Worm (Caenorhabditis elegans) whole organism, late embryonic: ENCODE results near the gene sdf-9.
A peak's percentile ranks its signal among the peaks of the same experiment; 100 is the strongest.

Experiments
- C08G9.2 ChIP-seq: sonication (generic microtip); optimal IDR thresholded peaks from 2 replicates; lab custom pipeline; 2016; ENCODE audit warnings: mild to moderate bottlenecking, missing genetic modification characterization, moderate library complexity, missing compliant biosample characterization
- F13H6.1 ChIP-seq: sonication (generic microtip); optimal IDR thresholded peaks from 2 replicates; lab custom pipeline; 2016; ENCODE audit warnings: missing genetic modification characterization, missing compliant biosample characterization
- K02D7.2 ChIP-seq: sonication (generic microtip); optimal IDR thresholded peaks from 2 replicates; lab custom pipeline; 2017; ENCODE audit warnings: mild to moderate bottlenecking, missing genetic modification characterization, missing compliant biosample characterization
- K09A11.1 ChIP-seq: sonication (generic microtip); optimal IDR thresholded peaks from 2 replicates; lab custom pipeline; 2017; ENCODE audit warnings: antibody characterized with exemption, mild to moderate bottlenecking, missing genetic modification characterization, missing compliant biosample characterization; ENCODE audit not compliant: insufficient read depth
- T23F11.4 ChIP-seq: fragments of 200-800 bp; sonication (Bioruptor generic); optimal IDR thresholded peaks from 2 replicates; lab custom pipeline; 2018; ENCODE audit warnings: mild to moderate bottlenecking, missing genetic modification characterization, missing compliant biosample characterization
- ahr-1 ChIP-seq: sonication (generic microtip); optimal IDR thresholded peaks from 2 replicates; lab custom pipeline; 2016; ENCODE audit warnings: missing genetic modification characterization, missing compliant biosample characterization
- ama-1 ChIP-seq: fragments of 150-350 bp; optimal IDR thresholded peaks from 2 replicates; lab custom pipeline; 2014
- ceh-18 ChIP-seq: sonication (generic microtip); optimal IDR thresholded peaks from 2 replicates; lab custom pipeline; 2016; ENCODE audit warnings: missing genetic modification characterization, missing compliant biosample characterization
- ceh-19 ChIP-seq: fragments of 200-800 bp; sonication (Bioruptor generic); optimal IDR thresholded peaks from 2 replicates; lab custom pipeline; 2018; ENCODE audit warnings: mild to moderate bottlenecking, missing genetic modification characterization, missing compliant biosample characterization
- ceh-22 ChIP-seq: sonication (generic microtip); optimal IDR thresholded peaks from 2 replicates; lab custom pipeline; 2017; ENCODE audit warnings: missing biosample characterization, missing genetic modification characterization
- ceh-24 ChIP-seq: sonication (generic microtip); optimal IDR thresholded peaks from 2 replicates; lab custom pipeline; 2016; ENCODE audit warnings: mild to moderate bottlenecking, missing genetic modification characterization, missing compliant biosample characterization
- ceh-30 ChIP-seq: fragments of 150-350 bp; optimal IDR thresholded peaks from 2 replicates; lab custom pipeline; 2014; ENCODE audit warnings: missing biosample characterization, missing genetic modification characterization
- ceh-31 ChIP-seq: sonication (generic microtip); optimal IDR thresholded peaks from 2 replicates; lab custom pipeline; 2016; ENCODE audit warnings: missing genetic modification characterization, missing compliant biosample characterization
- ceh-34 ChIP-seq: sonication (generic microtip); optimal IDR thresholded peaks from 2 replicates; lab custom pipeline; 2016; ENCODE audit warnings: mild to moderate bottlenecking, missing genetic modification characterization, missing compliant biosample characterization
- ceh-9 ChIP-seq: sonication (generic microtip); optimal IDR thresholded peaks from 2 replicates; lab custom pipeline; 2016; ENCODE audit warnings: mild to moderate bottlenecking, missing genetic modification characterization, inconsistent platforms, missing compliant biosample characterization
- dmd-4 ChIP-seq: sonication (generic microtip); optimal IDR thresholded peaks from 2 replicates; lab custom pipeline; 2016; ENCODE audit warnings: borderline replicate concordance, missing genetic modification characterization, missing compliant biosample characterization
- dve-1 ChIP-seq: sonication (generic microtip); optimal IDR thresholded peaks from 2 replicates; lab custom pipeline; 2017; ENCODE audit warnings: antibody characterized with exemption, mild to moderate bottlenecking, missing genetic modification characterization, missing compliant biosample characterization
- elt-2 ChIP-seq: sonication (generic microtip); optimal IDR thresholded peaks from 2 replicates; lab custom pipeline; 2016; ENCODE audit warnings: missing genetic modification reagents, missing genetic modification characterization, missing compliant biosample characterization
- ets-4 ChIP-seq: sonication (generic microtip); optimal IDR thresholded peaks from 2 replicates; lab custom pipeline; 2016; ENCODE audit warnings: missing genetic modification characterization, missing compliant biosample characterization
- eyg-1 ChIP-seq: sonication (generic microtip); optimal IDR thresholded peaks from 2 replicates; lab custom pipeline; 2016; ENCODE audit warnings: missing genotype, missing genetic modification characterization, missing compliant biosample characterization
- fax-1 ChIP-seq: sonication (generic microtip); optimal IDR thresholded peaks from 2 replicates; lab custom pipeline; 2016; ENCODE audit warnings: missing genotype, missing genetic modification characterization, missing compliant biosample characterization
- fkh-10 ChIP-seq: fragments of 150-350 bp; optimal IDR thresholded peaks from 2 replicates; lab custom pipeline; 2014; ENCODE audit warnings: missing biosample characterization, missing genetic modification reagents, missing genetic modification characterization
- gmeb-2 ChIP-seq: sonication (generic microtip); optimal IDR thresholded peaks from 2 replicates; lab custom pipeline; 2016; ENCODE audit warnings: missing genetic modification characterization, inconsistent platforms, missing compliant biosample characterization
- hlh-13 ChIP-seq: fragments of 200-800 bp; sonication (Bioruptor generic); optimal IDR thresholded peaks from 2 replicates; lab custom pipeline; 2018; ENCODE audit warnings: mild to moderate bottlenecking, missing genetic modification characterization, missing compliant biosample characterization
- hlh-6 ChIP-seq: sonication (generic microtip); optimal IDR thresholded peaks from 2 replicates; lab custom pipeline; 2016; ENCODE audit warnings: missing genotype, missing genetic modification characterization, missing compliant biosample characterization
- lim-6 ChIP-seq: sonication (generic microtip); optimal IDR thresholded peaks from 2 replicates; lab custom pipeline; 2016; ENCODE audit warnings: missing genetic modification characterization, missing compliant biosample characterization
- lin-11 ChIP-seq: fragments of 200-800 bp; sonication (Bioruptor generic); optimal IDR thresholded peaks from 2 replicates; lab custom pipeline; 2018; ENCODE audit warnings: mild to moderate bottlenecking, missing genetic modification characterization, missing compliant biosample characterization
- mec-3 ChIP-seq: sonication (generic microtip); optimal IDR thresholded peaks from 2 replicates; lab custom pipeline; 2016; ENCODE audit warnings: borderline replicate concordance, missing genetic modification characterization, missing compliant biosample characterization
- nfya-1 ChIP-seq: sonication (generic microtip); optimal IDR thresholded peaks from 2 replicates; lab custom pipeline; 2017; ENCODE audit warnings: missing genetic modification characterization, mild to moderate bottlenecking, missing compliant biosample characterization, antibody characterized with exemption, moderate library complexity
- nhr-11 ChIP-seq: fragments of 150-350 bp; optimal IDR thresholded peaks from 2 replicates; lab custom pipeline; 2014; ENCODE audit warnings: missing biosample characterization, missing genetic modification characterization
- nhr-232 ChIP-seq: sonication (generic microtip); optimal IDR thresholded peaks from 2 replicates; lab custom pipeline; 2016; ENCODE audit warnings: missing genetic modification characterization, missing compliant biosample characterization
- pag-3 ChIP-seq: sonication (generic microtip); optimal IDR thresholded peaks from 2 replicates; lab custom pipeline; 2016; ENCODE audit warnings: missing compliant biosample characterization, missing genetic modification characterization, borderline replicate concordance
- pat-9 ChIP-seq: fragments of 200-800 bp; sonication (Bioruptor generic); optimal IDR thresholded peaks from 2 replicates; lab custom pipeline; 2018; ENCODE audit warnings: mild to moderate bottlenecking, missing genetic modification characterization, moderate library complexity, missing compliant biosample characterization
- pax-1 ChIP-seq: fragments of 150-350 bp; optimal IDR thresholded peaks from 2 replicates; lab custom pipeline; 2014; ENCODE audit warnings: missing biosample characterization, missing genetic modification characterization
- pha-4 ChIP-seq: fragments of 150-350 bp; optimal IDR thresholded peaks from 2 replicates; lab custom pipeline; 2018; ENCODE audit warnings: missing biosample characterization, missing genetic modification reagents, missing genetic modification characterization
- pqm-1 ChIP-seq: sonication (generic microtip); optimal IDR thresholded peaks from 2 replicates; lab custom pipeline; 2016; ENCODE audit warnings: missing genetic modification characterization, missing compliant biosample characterization
- pros-1 ChIP-seq: fragments of 150-350 bp; optimal IDR thresholded peaks from 2 replicates; lab custom pipeline; 2014; ENCODE audit warnings: missing biosample characterization, missing genetic modification reagents, missing genetic modification characterization
- ref-2 ChIP-seq: sonication (generic microtip); optimal IDR thresholded peaks from 2 replicates; lab custom pipeline; 2016; ENCODE audit warnings: missing genetic modification characterization, missing compliant biosample characterization
- rnt-1 ChIP-seq: sonication (generic microtip); optimal IDR thresholded peaks from 2 replicates; lab custom pipeline; 2016; ENCODE audit warnings: missing genetic modification characterization, missing compliant biosample characterization
- sdc-2 ChIP-seq: sonication (generic microtip); optimal IDR thresholded peaks from 2 replicates; lab custom pipeline; 2016; ENCODE audit warnings: missing genotype, missing genetic modification characterization, missing compliant biosample characterization
- sox-2 ChIP-seq: fragments of 200-800 bp; sonication (Bioruptor generic); IDR thresholded peaks from 2 replicates; pipeline ENCODE4 v1.3.6; 2022; ENCODE audit warnings: missing genetic modification reagents, missing genetic modification characterization, missing compliant biosample characterization
- syd-9 ChIP-seq: sonication (generic microtip); optimal IDR thresholded peaks from 2 replicates; lab custom pipeline; 2016; ENCODE audit warnings: mild to moderate bottlenecking, missing genetic modification characterization, moderate library complexity, missing compliant biosample characterization
- tbx-2 ChIP-seq: sonication (generic microtip); optimal IDR thresholded peaks from 2 replicates; lab custom pipeline; 2016; ENCODE audit warnings: missing genetic modification characterization, missing compliant biosample characterization
- tbx-7 ChIP-seq: sonication (generic microtip); optimal IDR thresholded peaks from 2 replicates; lab custom pipeline; 2016; ENCODE audit warnings: missing genotype, missing genetic modification characterization, missing compliant biosample characterization
- ttx-3 ChIP-seq: sonication (generic microtip); optimal IDR thresholded peaks from 2 replicates; lab custom pipeline; 2016; ENCODE audit warnings: missing genetic modification reagents, missing genetic modification characterization, missing compliant biosample characterization
- unc-3 ChIP-seq, 2 experiments: fragments of 200-800 bp in 1 of 2; sonication (Bioruptor generic) in 1 of 2; sonication (generic microtip) in 1 of 2; conservative IDR thresholded peaks in 1 of 2; optimal IDR thresholded peaks in 1 of 2; 2 replicates each; pipeline versions ENCODE4 v1.3.6 to Lab custom; 2016 to 2022; ENCODE audit warnings: missing compliant biosample characterization in 2 of 2, missing genetic modification characterization in 2 of 2, missing genetic modification reagents in 1 of 2
- unc-42 ChIP-seq: sonication (generic microtip); optimal IDR thresholded peaks from 2 replicates; lab custom pipeline; 2016; ENCODE audit warnings: missing genotype, missing genetic modification characterization, missing compliant biosample characterization
- unc-86 ChIP-seq: sonication (generic microtip); optimal IDR thresholded peaks from 2 replicates; lab custom pipeline; 2016; ENCODE audit warnings: missing genetic modification characterization, missing compliant biosample characterization
- ztf-16 ChIP-seq: sonication (generic microtip); optimal IDR thresholded peaks from 2 replicates; lab custom pipeline; 2017; ENCODE audit warnings: missing genetic modification characterization, missing compliant biosample characterization

sdf-9 gene

DNA sequence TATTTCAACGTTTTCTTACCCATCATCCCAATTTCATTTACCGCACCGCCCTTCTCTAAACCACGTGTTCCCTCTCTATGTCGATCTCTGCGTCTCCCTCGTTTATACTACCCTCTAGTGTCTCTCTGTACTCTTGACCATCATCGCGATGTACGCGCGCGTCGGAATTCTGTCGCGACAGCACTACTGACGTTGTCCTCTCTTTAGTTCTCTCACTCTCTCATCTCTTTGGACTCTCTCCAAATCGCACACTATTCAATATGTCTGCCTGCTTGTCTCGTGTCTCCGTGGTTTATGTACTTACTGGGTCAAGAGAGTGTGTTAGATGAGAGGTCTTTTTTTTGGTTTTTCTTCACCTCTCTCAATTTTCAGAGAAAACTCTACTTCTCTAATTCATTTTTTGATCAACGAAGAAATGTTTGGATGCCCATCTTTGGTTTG is 19.7 kb upstream of the sdf-9 start (continued):
- TF ChIP-seq dmd-4: no peak
- 0 out of 2 replicates have a peak, but pooled peaks have one; percentile 13 for TF ChIP-seq unc-3 (GFP tag; conservative IDR thresholded peaks at IDR 0.05; lab: Robert Waterston, UW)
- no peak for TF ChIP-seq unc-3 (tag; optimal IDR thresholded peaks at IDR 0.05; lab: Kevin White, UChicago)
- TF ChIP-seq rnt-1 (tag; lab: Kevin White, UChicago): peak; percentile 83
- no peak for TF ChIP-seq ceh-9 (tag; lab: Kevin White, UChicago)
- TF ChIP-seq tbx-7 (tag; lab: Kevin White, UChicago): peak; percentile 21
- TF ChIP-seq sdc-2 (tag; lab: Kevin White, UChicago): peak; percentile 65
- TF ChIP-seq unc-42 (tag; lab: Kevin White, UChicago): peak; percentile 98
- TF ChIP-seq K09A11.1 (tag; lab: Kevin White, UChicago): peak; percentile 40
- no peak for TF ChIP-seq T23F11.4 (GFP tag; lab: Kevin White, UChicago)
- no peak for TF ChIP-seq mec-3 (tag; lab: Kevin White, UChicago)
- TF ChIP-seq hlh-13: no peak
- peak; percentile 75 for TF ChIP-seq pax-1 (tag; lab: Kevin White, UChicago)
- TF ChIP-seq ceh-19 (GFP tag; lab: Kevin White, UChicago): no peak
- TF ChIP-seq F13H6.1: peak; percentile 81
- TF ChIP-seq ztf-16 (tag; lab: Kevin White, UChicago): no peak
- TF ChIP-seq nfya-1 (tag; lab: Kevin White, UChicago): peak; percentile 90
- TF ChIP-seq hlh-6 (tag; lab: Kevin White, UChicago): no peak
- TF ChIP-seq ets-4 (tag; lab: Kevin White, UChicago): peak; percentile 44
- TF ChIP-seq pha-4 (tag; lab: Kevin White, UChicago): peak; percentile 100
- peak; percentile 11 for TF ChIP-seq gmeb-2 (tag; lab: Kevin White, UChicago)
- no peak for TF ChIP-seq pag-3
- no peak for TF ChIP-seq ahr-1 (tag; lab: Kevin White, UChicago)
- TF ChIP-seq ama-1 (lab: Kevin White, UChicago): no peak
- peak; percentile 78 for TF ChIP-seq pqm-1 (tag; lab: Kevin White, UChicago)
- TF ChIP-seq pat-9: no peak
- peak; percentile 85 for TF ChIP-seq ceh-22 (tag; lab: Kevin White, UChicago)
- TF ChIP-seq ref-2 (tag; lab: Kevin White, UChicago): peak; percentile 73
- no peak for TF ChIP-seq ceh-24 (tag; lab: Kevin White, UChicago)
- no peak for TF ChIP-seq K02D7.2 (tag; lab: Kevin White, UChicago)
- no peak for TF ChIP-seq lim-6 (tag; lab: Kevin White, UChicago)
- peak; percentile 80 for TF ChIP-seq tbx-2 (tag; lab: Kevin White, UChicago)
- TF ChIP-seq ceh-30 (tag; lab: Kevin White, UChicago): no peak
- TF ChIP-seq eyg-1 (tag; lab: Kevin White, UChicago): no peak
- TF ChIP-seq syd-9 (tag; lab: Kevin White, UChicago): peak; percentile 40
- peak; percentile 59 for TF ChIP-seq dve-1 (tag; lab: Kevin White, UChicago)
- peak; percentile 3 for TF ChIP-seq ttx-3
- no peak for TF ChIP-seq lin-11
- TF ChIP-seq fkh-10: no peak
- no peak for TF ChIP-seq fax-1 (tag; lab: Kevin White, UChicago)
- no peak for TF ChIP-seq sox-2
- peak; percentile 27 for TF ChIP-seq elt-2
- TF ChIP-seq pros-1 (tag; lab: Kevin White, UChicago): peak; percentile 15
- TF ChIP-seq ceh-18 (tag; lab: Kevin White, UChicago): peak; percentile 95
- no peak for TF ChIP-seq nhr-232 (tag; lab: Kevin White, UChicago)
- no peak for TF ChIP-seq C08G9.2
- TF ChIP-seq ceh-34: peak; percentile 73
- no peak for TF ChIP-seq nhr-11
- TF ChIP-seq ceh-31 (tag; lab: Kevin White, UChicago): peak; percentile 94
- no peak for TF ChIP-seq unc-86
